Worm (Caenorhabditis elegans) whole organism, late embryonic: Measurements from ENCODE around the gene miz-1.

Source experiments
- ceh-14 ChIP-seq: sonication (generic microtip); optimal IDR thresholded peaks from 2 replicates; lab custom pipeline; 2016; ENCODE audit warnings: missing genotype, missing genetic modification characterization, missing compliant biosample characterization
- ceh-45 ChIP-seq: fragments of 200-800 bp; sonication (Bioruptor generic); IDR thresholded peaks from 2 replicates; pipeline ENCODE4 v1.3.6; 2022; ENCODE audit warnings: missing genetic modification reagents, missing genetic modification characterization, missing compliant biosample characterization
- fax-1 ChIP-seq: sonication (generic microtip); optimal IDR thresholded peaks from 2 replicates; lab custom pipeline; 2016; ENCODE audit warnings: missing genotype, missing genetic modification characterization, missing compliant biosample characterization
- fkh-6 ChIP-seq: sonication (generic microtip); optimal IDR thresholded peaks from 2 replicates; lab custom pipeline; 2016; ENCODE audit warnings: missing genetic modification characterization, missing compliant biosample characterization
- pros-1 ChIP-seq: fragments of 150-350 bp; optimal IDR thresholded peaks from 2 replicates; lab custom pipeline; 2014; ENCODE audit warnings: missing biosample characterization, missing genetic modification reagents, missing genetic modification characterization

- TF ChIP-seq fkh-6 (tag; lab: Kevin White, UChicago) (no peak), fax-1 (tag; lab: Kevin White, UChicago) (no peak), pros-1 (tag; lab: Kevin White, UChicago) (no peak), ceh-45 (no peak), ceh-14 (tag; lab: Kevin White, UChicago) (no peak)
These were observed 30.6 kb downstream of the miz-1 start, which contains the start of gene T11G6.5 for ce11 chrIV:10842705-10843364.
